Worm (Caenorhabditis elegans): ENCODE measurements around the gene sre-38.

sre-38 gene

DNA sequence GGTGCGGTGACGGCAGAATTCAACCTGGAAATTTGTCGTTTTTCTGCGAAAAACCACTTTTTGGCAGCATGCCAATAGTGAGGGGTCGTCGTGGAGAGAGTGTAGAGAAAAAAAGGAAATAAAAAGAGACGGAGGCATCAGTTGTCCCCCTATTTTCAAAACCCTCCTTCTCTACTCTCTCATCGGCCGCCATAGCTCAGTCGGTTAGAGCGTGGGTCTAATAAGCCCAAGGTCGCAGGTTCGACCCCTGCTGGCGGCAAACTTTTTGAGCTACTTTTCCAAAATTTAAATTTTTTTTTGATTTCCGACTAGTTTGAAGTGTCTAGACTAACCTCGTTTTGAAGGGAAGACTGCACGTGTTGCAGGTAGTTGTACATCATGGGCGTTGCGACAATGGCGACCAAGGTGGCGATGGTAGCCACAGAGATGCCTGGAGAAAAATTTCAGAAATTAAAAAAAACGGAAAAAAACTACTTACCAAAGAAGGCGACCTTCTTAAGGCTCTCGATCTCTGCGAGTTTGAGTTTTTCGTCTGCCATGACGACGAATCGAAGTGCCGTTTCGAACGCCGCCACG, 37.3 kb downstream of the sre-38 start, which contains the start of gene col-85 (continued):
- TF ChIP-seq sma-9 (GFP tag; optimal IDR thresholded peaks at IDR 0.05): peak; percentile 85
- TF ChIP-seq sma-9 (tag; optimal IDR thresholded peaks at IDR 0.05): no peak

DNA sequence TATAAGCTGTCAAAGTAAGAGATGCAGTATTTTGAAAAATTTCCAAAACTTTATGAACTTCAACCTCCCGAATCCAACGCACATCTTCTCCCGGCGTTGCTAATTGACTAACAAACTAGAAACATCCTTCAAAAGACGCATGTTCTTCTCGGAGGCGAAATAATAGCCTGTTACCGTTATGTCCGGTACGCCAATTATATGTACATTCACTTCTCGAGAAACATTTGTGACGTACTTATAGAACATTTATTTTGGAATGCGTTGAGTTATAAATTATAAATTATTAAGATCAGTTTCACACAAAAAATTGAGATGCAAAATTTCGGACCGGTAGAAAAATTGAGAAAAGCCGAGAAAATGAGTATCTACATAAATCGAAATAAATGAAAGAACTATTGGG, 39.6 kb downstream of the sre-38 start, which contains the start of gene T21B4.3:
T21B4.3 (minus strand) TSS at position 101 of the 400 bp plus-strand sequence.
- TF ChIP-seq sma-3 (GFP tag; optimal IDR thresholded peaks at IDR 0.05) (no peak), unc-55 (GFP tag; optimal IDR thresholded peaks at IDR 0.05) (no peak), skn-1 (tag; optimal IDR thresholded peaks at IDR 0.05) (no peak), unc-39 (tag; optimal IDR thresholded peaks at IDR 0.05) (no peak), mbf-1 (tag; optimal IDR thresholded peaks at IDR 0.05) (no peak), mdl-1 (tag; optimal IDR thresholded peaks at IDR 0.05) (no peak), nhr-129 (tag; optimal IDR thresholded peaks at IDR 0.05) (no peak), elt-1 (tag; optimal IDR thresholded peaks at IDR 0.05) (no peak), nhr-6 (tag; optimal IDR thresholded peaks at IDR 0.05) (no peak), snpc-4 (tag; optimal IDR thresholded peaks at IDR 0.05) (no peak), egl-27 (tag; optimal IDR thresholded peaks at IDR 0.05) (no peak), lsy-2 (tag; optimal IDR thresholded peaks at IDR 0.05) (no peak), ztf-1 (GFP tag; conservative IDR thresholded peaks at IDR 0.05) (no peak), C34F6.9 (tag; optimal IDR thresholded peaks at IDR 0.05) (no peak), lin-11 (tag; optimal IDR thresholded peaks at IDR 0.05) (no peak), nhr-11 (tag; optimal IDR thresholded peaks at IDR 0.05) (no peak), aly-2 (tag; optimal IDR thresholded peaks at IDR 0.05) (no peak), crh-2 (tag; optimal IDR thresholded peaks at IDR 0.05) (no peak)

DNA sequence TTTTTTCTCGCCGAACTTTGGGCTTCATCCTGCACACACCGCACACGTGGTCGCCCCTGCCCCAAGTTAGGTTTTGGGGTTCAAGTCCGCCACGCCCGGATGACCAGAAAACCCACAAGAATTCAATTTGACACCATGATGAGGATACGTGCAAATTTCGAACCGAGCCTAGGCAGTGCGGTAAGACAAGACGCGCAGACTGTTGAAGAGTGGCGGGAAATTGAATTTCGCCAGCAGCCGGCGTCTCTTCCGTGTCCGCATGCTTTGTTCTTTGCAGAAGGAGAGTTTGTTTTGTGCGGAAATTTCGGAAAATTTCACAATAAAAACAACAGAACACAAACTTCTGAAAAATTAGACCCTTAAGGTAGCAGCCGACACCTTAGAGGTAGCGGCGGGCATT, 42.6 kb downstream of the sre-38 start:
- TF ChIP-seq nhr-10 (tag; optimal IDR thresholded peaks at IDR 0.05) (no peak), ztf-4 (tag; optimal IDR thresholded peaks at IDR 0.05) (no peak), fos-1 (tag; optimal IDR thresholded peaks at IDR 0.05) (no peak), nhr-129 (tag; optimal IDR thresholded peaks at IDR 0.05) (no peak), unc-39 (tag; optimal IDR thresholded peaks at IDR 0.05) (no peak), egl-27 (tag; optimal IDR thresholded peaks at IDR 0.05) (no peak), elt-3 (tag; optimal IDR thresholded peaks at IDR 0.05) (no peak), ceh-16 (tag; optimal IDR thresholded peaks at IDR 0.05) (no peak), ZK546.5 (tag; optimal IDR thresholded peaks at IDR 0.05) (no peak), mab-5 (tag; optimal IDR thresholded peaks at IDR 0.05) (no peak), C34F6.9 (tag; optimal IDR thresholded peaks at IDR 0.05) (no peak)

DNA sequence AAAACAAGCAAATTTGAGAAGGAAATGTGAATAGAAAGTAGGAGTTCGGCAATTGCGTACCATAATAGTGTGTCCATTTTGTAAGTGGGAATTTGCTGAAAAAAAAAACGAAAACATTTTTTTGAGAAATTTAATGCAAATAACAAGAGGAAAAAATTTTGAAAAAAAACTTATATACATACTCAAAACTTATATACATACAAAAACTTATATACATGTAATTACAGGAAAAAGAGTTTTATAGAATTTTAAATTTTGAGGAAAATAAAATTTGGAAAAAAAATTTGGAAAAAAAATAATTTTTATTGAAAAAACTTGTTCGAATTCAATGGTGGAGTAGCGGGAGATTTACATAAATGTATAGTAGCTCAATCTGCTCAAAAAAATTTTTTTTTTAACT, 45.4 kb downstream of the sre-38 start, which contains the start of gene ador-1:
ador-1 (minus strand) TSS at position 101 of the 400 bp plus-strand sequence.
- TF ChIP-seq elt-3 (tag; optimal IDR thresholded peaks at IDR 0.05) (no peak), nhr-10 (tag; optimal IDR thresholded peaks at IDR 0.05) (no peak), sma-9 (GFP tag; optimal IDR thresholded peaks at IDR 0.05) (no peak), sma-9 (tag; optimal IDR thresholded peaks at IDR 0.05) (no peak), F13H6.1 (tag; optimal IDR thresholded peaks at IDR 0.05) (no peak), nhr-237 (tag; optimal IDR thresholded peaks at IDR 0.05) (no peak), lin-39 (tag; optimal IDR thresholded peaks at IDR 0.05) (no peak), unc-39 (tag; optimal IDR thresholded peaks at IDR 0.05) (no peak), skn-1 (tag; optimal IDR thresholded peaks at IDR 0.05) (no peak), zag-1 (tag; optimal IDR thresholded peaks at IDR 0.05) (no peak), mbf-1 (tag; optimal IDR thresholded peaks at IDR 0.05) (no peak), nhr-11 (tag; optimal IDR thresholded peaks at IDR 0.05) (no peak), mdl-1 (tag; optimal IDR thresholded peaks at IDR 0.05) (no peak), nhr-77 (tag; optimal IDR thresholded peaks at IDR 0.05) (no peak)

DNA sequence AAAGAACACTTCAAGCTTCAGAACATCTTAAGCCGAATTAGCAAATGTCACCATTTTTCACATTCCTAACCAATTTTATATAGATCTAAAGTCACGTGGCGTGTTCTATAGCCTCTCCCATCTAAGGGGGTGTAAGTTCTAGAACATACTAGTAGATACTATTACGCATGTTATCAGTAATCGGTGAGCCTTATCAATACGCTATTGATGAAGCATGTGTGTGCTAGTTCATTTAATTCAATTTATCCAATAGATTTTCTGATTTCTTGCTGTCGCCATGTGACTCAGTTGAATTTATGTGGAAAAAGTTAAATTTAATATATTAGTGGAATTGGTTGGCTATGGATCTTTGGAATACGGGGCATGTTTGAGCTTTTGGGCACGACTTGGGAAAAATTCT, 49.1 kb downstream of the sre-38 start:
- no peak for TF ChIP-seq nhr-11 (tag; optimal IDR thresholded peaks at IDR 0.05)
- TF ChIP-seq nhr-10 (tag; optimal IDR thresholded peaks at IDR 0.05): no peak
- no peak for TF ChIP-seq ceh-16 (tag; optimal IDR thresholded peaks at IDR 0.05)
- no peak for TF ChIP-seq nhr-77 (tag; optimal IDR thresholded peaks at IDR 0.05)

ce11 chrII:12507038-12507437, 49.7 kb downstream of the sre-38 start, which contains the start of gene srh-68:
Gene srh-68, plus strand, starts transcription at chrII:12507338.
- TF ChIP-seq ztf-4 (tag; optimal IDR thresholded peaks at IDR 0.05): no peak
- TF ChIP-seq zag-1 (tag; optimal IDR thresholded peaks at IDR 0.05): no peak
- no peak for TF ChIP-seq F13H6.1 (tag; optimal IDR thresholded peaks at IDR 0.05)
- no peak for TF ChIP-seq gmeb-1 (tag; optimal IDR thresholded peaks at IDR 0.05)
- TF ChIP-seq ZK546.5 (tag; optimal IDR thresholded peaks at IDR 0.05): no peak
- TF ChIP-seq alr-1 (tag; optimal IDR thresholded peaks at IDR 0.05): no peak
- TF ChIP-seq ceh-16 (tag; optimal IDR thresholded peaks at IDR 0.05): no peak
- no peak for TF ChIP-seq Y55F3AM.14 (GFP tag; optimal IDR thresholded peaks at IDR 0.05)
- no peak for TF ChIP-seq elt-1 (tag; optimal IDR thresholded peaks at IDR 0.05)
- TF ChIP-seq egl-27 (tag; optimal IDR thresholded peaks at IDR 0.05): no peak
- no peak for TF ChIP-seq nhr-11 (tag; optimal IDR thresholded peaks at IDR 0.05)
- no peak for TF ChIP-seq nhr-77 (tag; optimal IDR thresholded peaks at IDR 0.05)
- TF ChIP-seq sem-4 (tag; optimal IDR thresholded peaks at IDR 0.05): no peak
- TF ChIP-seq nhr-21 (tag; optimal IDR thresholded peaks at IDR 0.05): no peak

Data from whole organism, L2 larva.